Worm (Caenorhabditis elegans) whole organism, late embryonic: ENCODE results near the gene mam-2.

Source experiments
- C08G9.2 ChIP-seq: sonication (generic microtip); optimal IDR thresholded peaks from 2 replicates; lab custom pipeline; 2016; ENCODE audit warnings: mild to moderate bottlenecking, missing genetic modification characterization, moderate library complexity, missing compliant biosample characterization
- F13H6.1 ChIP-seq: sonication (generic microtip); optimal IDR thresholded peaks from 2 replicates; lab custom pipeline; 2016; ENCODE audit warnings: missing genetic modification characterization, missing compliant biosample characterization
- K02D7.2 ChIP-seq: sonication (generic microtip); optimal IDR thresholded peaks from 2 replicates; lab custom pipeline; 2017; ENCODE audit warnings: mild to moderate bottlenecking, missing genetic modification characterization, missing compliant biosample characterization
- K09A11.1 ChIP-seq: sonication (generic microtip); optimal IDR thresholded peaks from 2 replicates; lab custom pipeline; 2017; ENCODE audit warnings: antibody characterized with exemption, mild to moderate bottlenecking, missing genetic modification characterization, missing compliant biosample characterization; ENCODE audit not compliant: insufficient read depth
- T23F11.4 ChIP-seq: fragments of 200-800 bp; sonication (Bioruptor generic); optimal IDR thresholded peaks from 2 replicates; lab custom pipeline; 2018; ENCODE audit warnings: mild to moderate bottlenecking, missing genetic modification characterization, missing compliant biosample characterization
- Y22D7AL.16 ChIP-seq: sonication (generic microtip); optimal IDR thresholded peaks from 2 replicates; lab custom pipeline; 2016; ENCODE audit warnings: missing genetic modification characterization, missing compliant biosample characterization
- ama-1 ChIP-seq: fragments of 150-350 bp; optimal IDR thresholded peaks from 2 replicates; lab custom pipeline; 2014
- ceh-14 ChIP-seq: sonication (generic microtip); optimal IDR thresholded peaks from 2 replicates; lab custom pipeline; 2016; ENCODE audit warnings: missing genotype, missing genetic modification characterization, missing compliant biosample characterization
- ceh-24 ChIP-seq: sonication (generic microtip); optimal IDR thresholded peaks from 2 replicates; lab custom pipeline; 2016; ENCODE audit warnings: mild to moderate bottlenecking, missing genetic modification characterization, missing compliant biosample characterization
- ceh-30 ChIP-seq: fragments of 150-350 bp; optimal IDR thresholded peaks from 2 replicates; lab custom pipeline; 2014; ENCODE audit warnings: missing biosample characterization, missing genetic modification characterization
- ceh-34 ChIP-seq: sonication (generic microtip); optimal IDR thresholded peaks from 2 replicates; lab custom pipeline; 2016; ENCODE audit warnings: mild to moderate bottlenecking, missing genetic modification characterization, missing compliant biosample characterization
- ceh-45 ChIP-seq: fragments of 200-800 bp; sonication (Bioruptor generic); IDR thresholded peaks from 2 replicates; pipeline ENCODE4 v1.3.6; 2022; ENCODE audit warnings: missing genetic modification reagents, missing genetic modification characterization, missing compliant biosample characterization
- ceh-48 ChIP-seq: sonication (generic microtip); optimal IDR thresholded peaks from 2 replicates; lab custom pipeline; 2016; ENCODE audit warnings: missing genetic modification characterization, inconsistent platforms, missing compliant biosample characterization
- ceh-6 ChIP-seq: fragments of 200-800 bp; sonication (Bioruptor generic); optimal IDR thresholded peaks from 2 replicates; lab custom pipeline; 2018; ENCODE audit warnings: mild to moderate bottlenecking, missing genetic modification characterization, missing compliant biosample characterization
- dmd-4 ChIP-seq: sonication (generic microtip); optimal IDR thresholded peaks from 2 replicates; lab custom pipeline; 2016; ENCODE audit warnings: borderline replicate concordance, missing genetic modification characterization, missing compliant biosample characterization
- dve-1 ChIP-seq: sonication (generic microtip); optimal IDR thresholded peaks from 2 replicates; lab custom pipeline; 2017; ENCODE audit warnings: antibody characterized with exemption, mild to moderate bottlenecking, missing genetic modification characterization, missing compliant biosample characterization
- elt-2 ChIP-seq: sonication (generic microtip); optimal IDR thresholded peaks from 2 replicates; lab custom pipeline; 2016; ENCODE audit warnings: missing genetic modification reagents, missing genetic modification characterization, missing compliant biosample characterization
- ets-4 ChIP-seq: sonication (generic microtip); optimal IDR thresholded peaks from 2 replicates; lab custom pipeline; 2016; ENCODE audit warnings: missing genetic modification characterization, missing compliant biosample characterization
- eyg-1 ChIP-seq: sonication (generic microtip); optimal IDR thresholded peaks from 2 replicates; lab custom pipeline; 2016; ENCODE audit warnings: missing genotype, missing genetic modification characterization, missing compliant biosample characterization
- fkh-10 ChIP-seq: fragments of 150-350 bp; optimal IDR thresholded peaks from 2 replicates; lab custom pipeline; 2014; ENCODE audit warnings: missing biosample characterization, missing genetic modification reagents, missing genetic modification characterization
- gmeb-2 ChIP-seq: sonication (generic microtip); optimal IDR thresholded peaks from 2 replicates; lab custom pipeline; 2016; ENCODE audit warnings: missing genetic modification characterization, inconsistent platforms, missing compliant biosample characterization
- hlh-6 ChIP-seq: sonication (generic microtip); optimal IDR thresholded peaks from 2 replicates; lab custom pipeline; 2016; ENCODE audit warnings: missing genotype, missing genetic modification characterization, missing compliant biosample characterization
- hlh-8 ChIP-seq: sonication (generic microtip); optimal IDR thresholded peaks from 2 replicates; lab custom pipeline; 2016; ENCODE audit warnings: missing genotype, missing genetic modification characterization, missing compliant biosample characterization
- lim-6 ChIP-seq: sonication (generic microtip); optimal IDR thresholded peaks from 2 replicates; lab custom pipeline; 2016; ENCODE audit warnings: missing genetic modification characterization, missing compliant biosample characterization
- lin-11 ChIP-seq: fragments of 200-800 bp; sonication (Bioruptor generic); optimal IDR thresholded peaks from 2 replicates; lab custom pipeline; 2018; ENCODE audit warnings: mild to moderate bottlenecking, missing genetic modification characterization, missing compliant biosample characterization
- nfya-1 ChIP-seq: sonication (generic microtip); optimal IDR thresholded peaks from 2 replicates; lab custom pipeline; 2017; ENCODE audit warnings: missing genetic modification characterization, mild to moderate bottlenecking, missing compliant biosample characterization, antibody characterized with exemption, moderate library complexity
- nhr-11 ChIP-seq: fragments of 150-350 bp; optimal IDR thresholded peaks from 2 replicates; lab custom pipeline; 2014; ENCODE audit warnings: missing biosample characterization, missing genetic modification characterization
- pag-3 ChIP-seq: sonication (generic microtip); optimal IDR thresholded peaks from 2 replicates; lab custom pipeline; 2016; ENCODE audit warnings: missing compliant biosample characterization, missing genetic modification characterization, borderline replicate concordance
- pat-9 ChIP-seq: fragments of 200-800 bp; sonication (Bioruptor generic); optimal IDR thresholded peaks from 2 replicates; lab custom pipeline; 2018; ENCODE audit warnings: mild to moderate bottlenecking, missing genetic modification characterization, moderate library complexity, missing compliant biosample characterization
- pax-1 ChIP-seq: fragments of 150-350 bp; optimal IDR thresholded peaks from 2 replicates; lab custom pipeline; 2014; ENCODE audit warnings: missing biosample characterization, missing genetic modification characterization
- pha-2 ChIP-seq: sonication (generic microtip); optimal IDR thresholded peaks from 2 replicates; lab custom pipeline; 2017; ENCODE audit warnings: mild to moderate bottlenecking, missing genetic modification characterization, missing compliant biosample characterization
- pqm-1 ChIP-seq: sonication (generic microtip); optimal IDR thresholded peaks from 2 replicates; lab custom pipeline; 2016; ENCODE audit warnings: missing genetic modification characterization, missing compliant biosample characterization
- pros-1 ChIP-seq: fragments of 150-350 bp; optimal IDR thresholded peaks from 2 replicates; lab custom pipeline; 2014; ENCODE audit warnings: missing biosample characterization, missing genetic modification reagents, missing genetic modification characterization
- sox-4 ChIP-seq: sonication (generic microtip); optimal IDR thresholded peaks from 2 replicates; lab custom pipeline; 2017; ENCODE audit warnings: mild to moderate bottlenecking, missing genetic modification characterization, inconsistent platforms, missing compliant biosample characterization
- syd-9 ChIP-seq: sonication (generic microtip); optimal IDR thresholded peaks from 2 replicates; lab custom pipeline; 2016; ENCODE audit warnings: mild to moderate bottlenecking, missing genetic modification characterization, moderate library complexity, missing compliant biosample characterization
- tbx-7 ChIP-seq: sonication (generic microtip); optimal IDR thresholded peaks from 2 replicates; lab custom pipeline; 2016; ENCODE audit warnings: missing genotype, missing genetic modification characterization, missing compliant biosample characterization
- ttx-3 ChIP-seq: sonication (generic microtip); optimal IDR thresholded peaks from 2 replicates; lab custom pipeline; 2016; ENCODE audit warnings: missing genetic modification reagents, missing genetic modification characterization, missing compliant biosample characterization
- unc-86 ChIP-seq: sonication (generic microtip); optimal IDR thresholded peaks from 2 replicates; lab custom pipeline; 2016; ENCODE audit warnings: missing genetic modification characterization, missing compliant biosample characterization
- zip-5 ChIP-seq: sonication (generic microtip); optimal IDR thresholded peaks from 2 replicates; lab custom pipeline; 2016; ENCODE audit warnings: missing genetic modification characterization, missing compliant biosample characterization
- ztf-16 ChIP-seq: sonication (generic microtip); optimal IDR thresholded peaks from 2 replicates; lab custom pipeline; 2017; ENCODE audit warnings: missing genetic modification characterization, missing compliant biosample characterization

Gene mam-2

ce11 chrIV:9953333-9953732, 29.7 kb upstream of the mam-2 start, which contains the start of gene gon-1:
TSS of gene gon-1 (minus strand) at chrIV:9953433.
- TF ChIP-seq K02D7.2 (tag; lab: Kevin White, UChicago), result no peak
- TF ChIP-seq ceh-6 (GFP tag; lab: Kevin White, UChicago), result no peak
- TF ChIP-seq elt-2 (tag; lab: Kevin White, UChicago), result no peak
- no peak for TF ChIP-seq T23F11.4 (GFP tag; lab: Kevin White, UChicago)
- no peak for TF ChIP-seq dve-1 (tag; lab: Kevin White, UChicago)
- TF ChIP-seq Y22D7AL.16, result no peak
- TF ChIP-seq tbx-7, result no peak

ce11 chrIV:9963945-9964344, 19.1 kb upstream of the mam-2 start, which contains the start of gene T13H10.2:
TSS of gene T13H10.2 (plus strand) at chrIV:9964245.
- TF ChIP-seq pha-2, result no peak
- no peak for TF ChIP-seq lim-6 (tag; lab: Kevin White, UChicago)
- no peak for TF ChIP-seq pax-1 (tag; lab: Kevin White, UChicago)
- TF ChIP-seq ttx-3 (tag; lab: Kevin White, UChicago), result no peak
- no peak for TF ChIP-seq hlh-8 (tag; lab: Kevin White, UChicago)
- no peak for TF ChIP-seq ets-4
- TF ChIP-seq pros-1 (tag; lab: Kevin White, UChicago), result no peak
- TF ChIP-seq pat-9 (tag; lab: Kevin White, UChicago), result no peak
- no peak for TF ChIP-seq dve-1 (tag; lab: Kevin White, UChicago)
- no peak for TF ChIP-seq lin-11 (tag; lab: Kevin White, UChicago)
- no peak for TF ChIP-seq F13H6.1
- no peak for TF ChIP-seq syd-9
- TF ChIP-seq ztf-16, result no peak
- TF ChIP-seq K09A11.1 (tag; lab: Kevin White, UChicago), result no peak
- TF ChIP-seq ceh-45 (GFP tag; lab: Robert Waterston, UW), result no peak
- TF ChIP-seq zip-5 (tag; lab: Kevin White, UChicago), result no peak

- TF ChIP-seq tbx-7, result no peak
- no peak for TF ChIP-seq hlh-6 (tag; lab: Kevin White, UChicago)
- no peak for TF ChIP-seq F13H6.1
- TF ChIP-seq ama-1 (lab: Kevin White, UChicago), result no peak
- TF ChIP-seq nhr-11 (tag; lab: Kevin White, UChicago), result no peak
- no peak for TF ChIP-seq eyg-1 (tag; lab: Kevin White, UChicago)
- TF ChIP-seq dmd-4 (tag; lab: Kevin White, UChicago), result no peak
- no peak for TF ChIP-seq unc-86 (tag; lab: Kevin White, UChicago)
- TF ChIP-seq ceh-6 (GFP tag; lab: Kevin White, UChicago), result no peak
- TF ChIP-seq fkh-10 (GFP tag; lab: Kevin White, UChicago), result no peak
- TF ChIP-seq ceh-14, result no peak
- TF ChIP-seq zip-5 (tag; lab: Kevin White, UChicago), result no peak
- no peak for TF ChIP-seq pros-1 (tag; lab: Kevin White, UChicago)
- no peak for TF ChIP-seq syd-9
- TF ChIP-seq elt-2 (tag; lab: Kevin White, UChicago), result no peak
- TF ChIP-seq ztf-16, result no peak
Measured at ce11 chrIV:9969081-9969480, 13.9 kb upstream of the mam-2 start, which contains the start of the genes kin-5 and C47E12.11. TSS of gene kin-5 (minus strand) at chrIV:9969181. TSS of gene C47E12.11 (plus strand) at chrIV:9969400.

- TF ChIP-seq lim-6 (tag; lab: Kevin White, UChicago) (no peak), gmeb-2 (no peak), pax-1 (tag; lab: Kevin White, UChicago) (no peak), nfya-1 (no peak), hlh-8 (tag; lab: Kevin White, UChicago) (no peak), nhr-11 (tag; lab: Kevin White, UChicago) (no peak), pqm-1 (no peak), fkh-10 (GFP tag; lab: Kevin White, UChicago) (no peak), ceh-48 (tag; lab: Kevin White, UChicago) (no peak), syd-9 (no peak), ceh-45 (GFP tag; lab: Robert Waterston, UW) (no peak), ets-4 (no peak), pag-3 (tag; lab: Kevin White, UChicago) (no peak), ceh-30 (no peak), F13H6.1 (no peak), ceh-24 (tag; lab: Kevin White, UChicago) (no peak), sox-4 (no peak), ceh-34 (tag; lab: Kevin White, UChicago) (no peak), C08G9.2 (tag; lab: Kevin White, UChicago) (no peak)
Measured at ce11 chrIV:9972629-9973028, 10.4 kb upstream of the mam-2 start, which contains the start of the genes C47E12.12 and C47E12.10. TSS of gene C47E12.12 (minus strand) at chrIV:9972729. TSS of gene C47E12.10 (plus strand) at chrIV:9972800.
